Fruit fly (Drosophila melanogaster) whole organism, adult: ENCODE measurements around the gene CycG.

ENCODE experiments used
- CG11617 ChIP-seq: fragments of 200-800 bp; sonication (Bioruptor generic); optimal IDR thresholded peaks from 2 replicates; lab custom pipeline; 2017; ENCODE audit warnings: mild to moderate bottlenecking, missing biosample characterization, missing genetic modification reagents, missing genetic modification characterization
- CG14711 ChIP-seq: fragments of 200-800 bp; sonication (Bioruptor generic); optimal IDR thresholded peaks from 2 replicates; lab custom pipeline; 2018; ENCODE audit warnings: missing biosample characterization, mild to moderate bottlenecking, missing genetic modification characterization, moderate library complexity
- CG33017 ChIP-seq: fragments of 200-800 bp; sonication (Bioruptor generic); optimal IDR thresholded peaks from 2 replicates; lab custom pipeline; 2018; ENCODE audit warnings: missing biosample characterization, mild to moderate bottlenecking, missing genetic modification characterization, moderate library complexity
- CG7045 ChIP-seq: fragments of 200-800 bp; sonication (Bioruptor generic); optimal IDR thresholded peaks from 2 replicates; lab custom pipeline; 2017; ENCODE audit warnings: missing biosample characterization, mild to moderate bottlenecking, missing genetic modification characterization
- Crg-1 ChIP-seq: fragments of 200-800 bp; sonication (Bioruptor generic); optimal IDR thresholded peaks from 2 replicates; lab custom pipeline; 2016; ENCODE audit warnings: missing biosample characterization, missing genetic modification characterization
- Hr96 ChIP-seq: fragments of 200-800 bp; sonication (Bioruptor generic); optimal IDR thresholded peaks from 2 replicates; lab custom pipeline; 2016; ENCODE audit warnings: missing biosample characterization, missing genetic modification characterization
- Mnt ChIP-seq: fragments of 200-800 bp; sonication (Bioruptor generic); optimal IDR thresholded peaks from 2 replicates; lab custom pipeline; 2016; ENCODE audit warnings: missing biosample characterization, mild to moderate bottlenecking, missing genetic modification characterization
- cnc ChIP-seq, 2 experiments: fragments of >200 bp; optimal IDR thresholded peaks; 2 replicates each; lab custom pipeline; 2017
- kay ChIP-seq: fragments of 200-800 bp; sonication (Bioruptor generic); peaks from one replicate; lab custom pipeline; 2016; ENCODE audit warnings: missing biosample characterization, missing genetic modification characterization, borderline replicate concordance
- toe ChIP-seq: fragments of 200-800 bp; sonication (Bioruptor generic); optimal IDR thresholded peaks from 2 replicates; lab custom pipeline; 2016; ENCODE audit warnings: missing biosample characterization, missing genetic modification characterization

DNA sequence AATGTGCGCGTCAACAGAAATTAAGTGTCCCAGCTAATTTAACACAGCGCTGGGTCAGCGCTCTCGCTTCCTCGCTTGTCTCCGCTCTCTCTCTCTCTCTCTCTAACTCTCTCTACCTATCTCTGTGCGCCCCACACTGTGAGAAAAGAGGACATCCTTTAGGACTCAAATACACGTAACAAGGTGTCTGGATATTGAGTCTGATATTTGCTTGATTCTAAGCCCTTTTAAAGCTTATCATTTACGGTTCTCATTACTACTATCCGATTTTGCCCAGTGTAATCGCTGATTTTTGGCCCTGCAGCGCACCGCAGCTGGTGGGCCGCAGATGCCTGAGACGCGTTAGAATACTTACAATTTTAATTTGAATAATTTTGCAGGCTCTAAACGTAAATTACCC lies 24.0 kb upstream of the CycG start:
- TF ChIP-seq CG11617 (GFP tag; lab: Kevin White, UChicago) (no peak), CG33017 (tag; lab: Kevin White, UChicago) (no peak), kay (GFP tag; lab: Kevin White, UChicago) (no peak), CG14711 (tag; lab: Kevin White, UChicago) (no peak), Mnt (GFP tag; lab: Kevin White, UChicago) (no peak), cnc (optimal IDR thresholded peaks at IDR 0.05; lab: Kevin White, UChicago) (no peak), toe (GFP tag; lab: Kevin White, UChicago) (no peak), Crg-1 (GFP tag; lab: Kevin White, UChicago) (no peak), CG7045 (no peak), Hr96 (no peak)
